Worm (Caenorhabditis elegans) whole organism, late embryonic: ENCODE measurements around the gene his-1.

Experiments
- C08G9.2 ChIP-seq: sonication (generic microtip); optimal IDR thresholded peaks from 2 replicates; lab custom pipeline; 2016; ENCODE audit warnings: mild to moderate bottlenecking, missing genetic modification characterization, moderate library complexity, missing compliant biosample characterization
- F13H6.1 ChIP-seq: sonication (generic microtip); optimal IDR thresholded peaks from 2 replicates; lab custom pipeline; 2016; ENCODE audit warnings: missing genetic modification characterization, missing compliant biosample characterization
- K02D7.2 ChIP-seq: sonication (generic microtip); optimal IDR thresholded peaks from 2 replicates; lab custom pipeline; 2017; ENCODE audit warnings: mild to moderate bottlenecking, missing genetic modification characterization, missing compliant biosample characterization
- K09A11.1 ChIP-seq: sonication (generic microtip); optimal IDR thresholded peaks from 2 replicates; lab custom pipeline; 2017; ENCODE audit warnings: antibody characterized with exemption, mild to moderate bottlenecking, missing genetic modification characterization, missing compliant biosample characterization; ENCODE audit not compliant: insufficient read depth
- T23F11.4 ChIP-seq: fragments of 200-800 bp; sonication (Bioruptor generic); optimal IDR thresholded peaks from 2 replicates; lab custom pipeline; 2018; ENCODE audit warnings: mild to moderate bottlenecking, missing genetic modification characterization, missing compliant biosample characterization
- Y22D7AL.16 ChIP-seq: sonication (generic microtip); optimal IDR thresholded peaks from 2 replicates; lab custom pipeline; 2016; ENCODE audit warnings: missing genetic modification characterization, missing compliant biosample characterization
- ahr-1 ChIP-seq: sonication (generic microtip); optimal IDR thresholded peaks from 2 replicates; lab custom pipeline; 2016; ENCODE audit warnings: missing genetic modification characterization, missing compliant biosample characterization
- ceh-14 ChIP-seq: sonication (generic microtip); optimal IDR thresholded peaks from 2 replicates; lab custom pipeline; 2016; ENCODE audit warnings: missing genotype, missing genetic modification characterization, missing compliant biosample characterization
- ceh-18 ChIP-seq: sonication (generic microtip); optimal IDR thresholded peaks from 2 replicates; lab custom pipeline; 2016; ENCODE audit warnings: missing genetic modification characterization, missing compliant biosample characterization
- ceh-2 ChIP-seq: sonication (generic microtip); optimal IDR thresholded peaks from 2 replicates; lab custom pipeline; 2016; ENCODE audit warnings: missing genotype, missing genetic modification characterization, missing compliant biosample characterization
- ceh-24 ChIP-seq: sonication (generic microtip); optimal IDR thresholded peaks from 2 replicates; lab custom pipeline; 2016; ENCODE audit warnings: mild to moderate bottlenecking, missing genetic modification characterization, missing compliant biosample characterization
- ceh-30 ChIP-seq: fragments of 150-350 bp; optimal IDR thresholded peaks from 2 replicates; lab custom pipeline; 2014; ENCODE audit warnings: missing biosample characterization, missing genetic modification characterization
- ceh-31 ChIP-seq: sonication (generic microtip); optimal IDR thresholded peaks from 2 replicates; lab custom pipeline; 2016; ENCODE audit warnings: missing genetic modification characterization, missing compliant biosample characterization
- ceh-34 ChIP-seq: sonication (generic microtip); optimal IDR thresholded peaks from 2 replicates; lab custom pipeline; 2016; ENCODE audit warnings: mild to moderate bottlenecking, missing genetic modification characterization, missing compliant biosample characterization
- ceh-48 ChIP-seq: sonication (generic microtip); optimal IDR thresholded peaks from 2 replicates; lab custom pipeline; 2016; ENCODE audit warnings: missing genetic modification characterization, inconsistent platforms, missing compliant biosample characterization
- ceh-6 ChIP-seq: fragments of 200-800 bp; sonication (Bioruptor generic); optimal IDR thresholded peaks from 2 replicates; lab custom pipeline; 2018; ENCODE audit warnings: mild to moderate bottlenecking, missing genetic modification characterization, missing compliant biosample characterization
- dmd-4 ChIP-seq: sonication (generic microtip); optimal IDR thresholded peaks from 2 replicates; lab custom pipeline; 2016; ENCODE audit warnings: borderline replicate concordance, missing genetic modification characterization, missing compliant biosample characterization
- dve-1 ChIP-seq: sonication (generic microtip); optimal IDR thresholded peaks from 2 replicates; lab custom pipeline; 2017; ENCODE audit warnings: antibody characterized with exemption, mild to moderate bottlenecking, missing genetic modification characterization, missing compliant biosample characterization
- elt-2 ChIP-seq: sonication (generic microtip); optimal IDR thresholded peaks from 2 replicates; lab custom pipeline; 2016; ENCODE audit warnings: missing genetic modification reagents, missing genetic modification characterization, missing compliant biosample characterization
- elt-4 ChIP-seq: sonication (generic microtip); optimal IDR thresholded peaks from 2 replicates; lab custom pipeline; 2016; ENCODE audit warnings: missing genetic modification characterization, missing compliant biosample characterization
- ets-4 ChIP-seq: sonication (generic microtip); optimal IDR thresholded peaks from 2 replicates; lab custom pipeline; 2016; ENCODE audit warnings: missing genetic modification characterization, missing compliant biosample characterization
- eyg-1 ChIP-seq: sonication (generic microtip); optimal IDR thresholded peaks from 2 replicates; lab custom pipeline; 2016; ENCODE audit warnings: missing genotype, missing genetic modification characterization, missing compliant biosample characterization
- fax-1 ChIP-seq: sonication (generic microtip); optimal IDR thresholded peaks from 2 replicates; lab custom pipeline; 2016; ENCODE audit warnings: missing genotype, missing genetic modification characterization, missing compliant biosample characterization
- fkh-10 ChIP-seq: fragments of 150-350 bp; optimal IDR thresholded peaks from 2 replicates; lab custom pipeline; 2014; ENCODE audit warnings: missing biosample characterization, missing genetic modification reagents, missing genetic modification characterization
- fkh-6 ChIP-seq: sonication (generic microtip); optimal IDR thresholded peaks from 2 replicates; lab custom pipeline; 2016; ENCODE audit warnings: missing genetic modification characterization, missing compliant biosample characterization
- gmeb-2 ChIP-seq: sonication (generic microtip); optimal IDR thresholded peaks from 2 replicates; lab custom pipeline; 2016; ENCODE audit warnings: missing genetic modification characterization, inconsistent platforms, missing compliant biosample characterization
- hlh-15 ChIP-seq: sonication (generic microtip); optimal IDR thresholded peaks from 2 replicates; lab custom pipeline; 2016; ENCODE audit warnings: missing genetic modification characterization, missing compliant biosample characterization
- hlh-8 ChIP-seq: sonication (generic microtip); optimal IDR thresholded peaks from 2 replicates; lab custom pipeline; 2016; ENCODE audit warnings: missing genotype, missing genetic modification characterization, missing compliant biosample characterization
- lim-6 ChIP-seq: sonication (generic microtip); optimal IDR thresholded peaks from 2 replicates; lab custom pipeline; 2016; ENCODE audit warnings: missing genetic modification characterization, missing compliant biosample characterization
- lin-11 ChIP-seq: fragments of 200-800 bp; sonication (Bioruptor generic); optimal IDR thresholded peaks from 2 replicates; lab custom pipeline; 2018; ENCODE audit warnings: mild to moderate bottlenecking, missing genetic modification characterization, missing compliant biosample characterization
- madf-2 ChIP-seq: sonication (generic microtip); optimal IDR thresholded peaks from 2 replicates; lab custom pipeline; 2017; ENCODE audit warnings: missing genetic modification characterization, missing compliant biosample characterization
- nfya-1 ChIP-seq: sonication (generic microtip); optimal IDR thresholded peaks from 2 replicates; lab custom pipeline; 2017; ENCODE audit warnings: missing genetic modification characterization, mild to moderate bottlenecking, missing compliant biosample characterization, antibody characterized with exemption, moderate library complexity
- npax-4 ChIP-seq: sonication (generic microtip); optimal IDR thresholded peaks from 2 replicates; lab custom pipeline; 2016; ENCODE audit warnings: missing genetic modification characterization, missing compliant biosample characterization
- odd-2 ChIP-seq: sonication (generic microtip); optimal IDR thresholded peaks from 2 replicates; lab custom pipeline; 2017; ENCODE audit warnings: antibody characterized with exemption, mild to moderate bottlenecking, missing genetic modification characterization, missing compliant biosample characterization
- pag-3 ChIP-seq: sonication (generic microtip); optimal IDR thresholded peaks from 2 replicates; lab custom pipeline; 2016; ENCODE audit warnings: missing compliant biosample characterization, missing genetic modification characterization, borderline replicate concordance
- pat-9 ChIP-seq: fragments of 200-800 bp; sonication (Bioruptor generic); optimal IDR thresholded peaks from 2 replicates; lab custom pipeline; 2018; ENCODE audit warnings: mild to moderate bottlenecking, missing genetic modification characterization, moderate library complexity, missing compliant biosample characterization
- pax-1 ChIP-seq: fragments of 150-350 bp; optimal IDR thresholded peaks from 2 replicates; lab custom pipeline; 2014; ENCODE audit warnings: missing biosample characterization, missing genetic modification characterization
- pqm-1 ChIP-seq: sonication (generic microtip); optimal IDR thresholded peaks from 2 replicates; lab custom pipeline; 2016; ENCODE audit warnings: missing genetic modification characterization, missing compliant biosample characterization
- ref-2 ChIP-seq: sonication (generic microtip); optimal IDR thresholded peaks from 2 replicates; lab custom pipeline; 2016; ENCODE audit warnings: missing genetic modification characterization, missing compliant biosample characterization
- rnt-1 ChIP-seq: sonication (generic microtip); optimal IDR thresholded peaks from 2 replicates; lab custom pipeline; 2016; ENCODE audit warnings: missing genetic modification characterization, missing compliant biosample characterization
- sdc-2 ChIP-seq: sonication (generic microtip); optimal IDR thresholded peaks from 2 replicates; lab custom pipeline; 2016; ENCODE audit warnings: missing genotype, missing genetic modification characterization, missing compliant biosample characterization
- tbx-7 ChIP-seq: sonication (generic microtip); optimal IDR thresholded peaks from 2 replicates; lab custom pipeline; 2016; ENCODE audit warnings: missing genotype, missing genetic modification characterization, missing compliant biosample characterization
- ttx-3 ChIP-seq: sonication (generic microtip); optimal IDR thresholded peaks from 2 replicates; lab custom pipeline; 2016; ENCODE audit warnings: missing genetic modification reagents, missing genetic modification characterization, missing compliant biosample characterization
- unc-3 ChIP-seq, 2 experiments: fragments of 200-800 bp in 1 of 2; sonication (Bioruptor generic) in 1 of 2; sonication (generic microtip) in 1 of 2; conservative IDR thresholded peaks in 1 of 2; optimal IDR thresholded peaks in 1 of 2; 2 replicates each; pipeline versions ENCODE4 v1.3.6 to Lab custom; 2016 to 2022; ENCODE audit warnings: missing compliant biosample characterization in 2 of 2, missing genetic modification characterization in 2 of 2, missing genetic modification reagents in 1 of 2
- unc-42 ChIP-seq: sonication (generic microtip); optimal IDR thresholded peaks from 2 replicates; lab custom pipeline; 2016; ENCODE audit warnings: missing genotype, missing genetic modification characterization, missing compliant biosample characterization
- zip-5 ChIP-seq: sonication (generic microtip); optimal IDR thresholded peaks from 2 replicates; lab custom pipeline; 2016; ENCODE audit warnings: missing genetic modification characterization, missing compliant biosample characterization
- ztf-16 ChIP-seq: sonication (generic microtip); optimal IDR thresholded peaks from 2 replicates; lab custom pipeline; 2017; ENCODE audit warnings: missing genetic modification characterization, missing compliant biosample characterization

his-1 gene

ce11 chrV:16022600-16022999 lies 19.7 kb upstream of the his-1 start:
- TF ChIP-seq rnt-1 (tag; lab: Kevin White, UChicago): peak; percentile 28
- TF ChIP-seq ceh-48 (tag; lab: Kevin White, UChicago): peak; percentile 29
- TF ChIP-seq ceh-34 (tag; lab: Kevin White, UChicago): peak; percentile 57
- peak; percentile 90 for TF ChIP-seq ceh-2 (tag; lab: Kevin White, UChicago)
- no peak for TF ChIP-seq dve-1 (tag; lab: Kevin White, UChicago)
- TF ChIP-seq ceh-14 (tag; lab: Kevin White, UChicago): peak; percentile 72
- no peak for TF ChIP-seq hlh-15 (tag; lab: Kevin White, UChicago)
- TF ChIP-seq zip-5 (tag; lab: Kevin White, UChicago): peak; percentile 68
- TF ChIP-seq ets-4 (tag; lab: Kevin White, UChicago): peak; percentile 72
- TF ChIP-seq ztf-16 (tag; lab: Kevin White, UChicago): peak; percentile 6
- no peak for TF ChIP-seq T23F11.4
- TF ChIP-seq unc-3 (GFP tag; conservative IDR thresholded peaks at IDR 0.05; lab: Robert Waterston, UW): no peak
- no peak for TF ChIP-seq unc-3 (tag; optimal IDR thresholded peaks at IDR 0.05; lab: Kevin White, UChicago)
- no peak for TF ChIP-seq lin-11 (tag; lab: Kevin White, UChicago)
- no peak for TF ChIP-seq Y22D7AL.16 (tag; lab: Kevin White, UChicago)
- TF ChIP-seq sdc-2 (tag; lab: Kevin White, UChicago): peak; percentile 47
- no peak for TF ChIP-seq K02D7.2
- no peak for TF ChIP-seq dmd-4
- TF ChIP-seq unc-42 (tag; lab: Kevin White, UChicago): peak; percentile 58
- TF ChIP-seq C08G9.2 (tag; lab: Kevin White, UChicago): peak; percentile 94
- TF ChIP-seq pag-3 (tag; lab: Kevin White, UChicago): no peak
- TF ChIP-seq gmeb-2 (tag; lab: Kevin White, UChicago): peak; percentile 23
- peak; percentile 43 for TF ChIP-seq fax-1
- no peak for TF ChIP-seq pat-9 (tag; lab: Kevin White, UChicago)
- peak; percentile 57 for TF ChIP-seq lim-6 (tag; lab: Kevin White, UChicago)
- TF ChIP-seq ceh-24 (tag; lab: Kevin White, UChicago): no peak
- TF ChIP-seq ceh-31 (tag; lab: Kevin White, UChicago): peak; percentile 93
- TF ChIP-seq pqm-1 (tag; lab: Kevin White, UChicago): no peak
- TF ChIP-seq elt-2 (tag; lab: Kevin White, UChicago): peak; percentile 38
- no peak for TF ChIP-seq nfya-1 (tag; lab: Kevin White, UChicago)
- no peak for TF ChIP-seq pax-1 (tag; lab: Kevin White, UChicago)
- no peak for TF ChIP-seq fkh-10 (GFP tag; lab: Kevin White, UChicago)
- peak; percentile 74 for TF ChIP-seq hlh-8 (tag; lab: Kevin White, UChicago)
- TF ChIP-seq madf-2 (tag; lab: Kevin White, UChicago): no peak
- TF ChIP-seq F13H6.1 (tag; lab: Kevin White, UChicago): peak; percentile 35
- no peak for TF ChIP-seq ttx-3 (tag; lab: Kevin White, UChicago)
- TF ChIP-seq ceh-18 (tag; lab: Kevin White, UChicago): no peak
- peak; percentile 85 for TF ChIP-seq tbx-7 (tag; lab: Kevin White, UChicago)
- TF ChIP-seq eyg-1 (tag; lab: Kevin White, UChicago): no peak
- peak; percentile 53 for TF ChIP-seq ref-2 (tag; lab: Kevin White, UChicago)
- TF ChIP-seq npax-4 (tag; lab: Kevin White, UChicago): no peak

ce11 chrV:16023051-16023450 lies 19.3 kb upstream of the his-1 start, which contains the start of gene cwc-15:
cwc-15 (plus strand) TSS chrV:16023351.
- no peak for TF ChIP-seq ets-4 (tag; lab: Kevin White, UChicago)
- TF ChIP-seq K02D7.2: no peak
- TF ChIP-seq ahr-1 (tag; lab: Kevin White, UChicago): no peak
- TF ChIP-seq ztf-16 (tag; lab: Kevin White, UChicago): no peak
- TF ChIP-seq ttx-3 (tag; lab: Kevin White, UChicago): no peak
- no peak for TF ChIP-seq hlh-8 (tag; lab: Kevin White, UChicago)
- TF ChIP-seq sdc-2 (tag; lab: Kevin White, UChicago): no peak
- no peak for TF ChIP-seq gmeb-2 (tag; lab: Kevin White, UChicago)
- no peak for TF ChIP-seq ceh-2 (tag; lab: Kevin White, UChicago)
- no peak for TF ChIP-seq fkh-6 (tag; lab: Kevin White, UChicago)
- no peak for TF ChIP-seq elt-4 (tag; lab: Kevin White, UChicago)
- TF ChIP-seq ceh-30 (tag; lab: Kevin White, UChicago): no peak
- TF ChIP-seq ceh-6 (GFP tag; lab: Kevin White, UChicago): no peak
- TF ChIP-seq ceh-24 (tag; lab: Kevin White, UChicago): no peak
- no peak for TF ChIP-seq odd-2 (tag; lab: Kevin White, UChicago)
- no peak for TF ChIP-seq K09A11.1 (tag; lab: Kevin White, UChicago)
